Worm (Caenorhabditis elegans) whole organism, dauer: ENCODE results near the gene F55B11.2.
"Not testable (repeated sequence)": the region's sequence is repeated elsewhere in the genome, so short reads cannot be mapped to it uniquely, and the experiment has no call there.

Experiments used
- unc-62 ChIP-seq: sonication (generic microtip); optimal IDR thresholded peaks from 2 replicates; lab custom pipeline; 2017; ENCODE audit warnings: missing biosample characterization, missing genetic modification reagents, missing genetic modification characterization

F55B11.2 gene

ce11 chrIV:14423194-14423593, at the start of gene F55B11.2:
F55B11.2 (minus strand) TSS chrIV:14423294.
- TF ChIP-seq unc-62 (GFP tag; lab: Kevin White, UChicago): no peak

- TF ChIP-seq unc-62 (GFP tag; lab: Kevin White, UChicago): no peak
These were observed 45.9 kb upstream of the F55B11.2 start for ce11 chrIV:14469013-14469412.

ce11 chrIV:14466837-14467236, 43.7 kb upstream of the F55B11.2 start:
- TF ChIP-seq unc-62 (GFP tag; lab: Kevin White, UChicago): no peak

ce11 chrIV:14466048-14466447, 43.0 kb upstream of the F55B11.2 start:
- no peak for TF ChIP-seq unc-62 (GFP tag; lab: Kevin White, UChicago)

ce11 chrIV:14464065-14464567, 41.0 kb upstream of the F55B11.2 start, which contains the start of gene dld-1:
dld-1 (plus strand) TSS chrIV:14464517.
- no peak for TF ChIP-seq unc-62 (GFP tag; lab: Kevin White, UChicago)

- no peak for TF ChIP-seq unc-62 (GFP tag; lab: Kevin White, UChicago)
These were observed 33.6 kb upstream of the F55B11.2 start, which contains the start of gene nspg-9 for ce11 chrIV:14456667-14457066. nspg-9 (plus strand) TSS chrIV:14456900.

- no peak for TF ChIP-seq unc-62 (GFP tag; lab: Kevin White, UChicago)
These were observed 22.2 kb upstream of the F55B11.2 start for ce11 chrIV:14445191-14445795.

ce11 chrIV:14444077-14444476, 21.0 kb upstream of the F55B11.2 start, which contains the start of gene tra-3:
tra-3 (minus strand) TSS chrIV:14444183.
- TF ChIP-seq unc-62 (GFP tag; lab: Kevin White, UChicago): no peak

ce11 chrIV:14437391-14437790, 14.3 kb upstream of the F55B11.2 start:
- TF ChIP-seq unc-62 (GFP tag; lab: Kevin White, UChicago): no peak

- TF ChIP-seq unc-62 (GFP tag; lab: Kevin White, UChicago): no peak
These were observed 12.8 kb upstream of the F55B11.2 start for ce11 chrIV:14435902-14436301.

- TF ChIP-seq unc-62 (GFP tag; lab: Kevin White, UChicago): no peak
These were observed 7.8 kb upstream of the F55B11.2 start, which contains the start of gene F55B11.4 for ce11 chrIV:14430853-14431252. F55B11.4 (minus strand) TSS chrIV:14430920.

ce11 chrIV:14427395-14427794, 4.3 kb upstream of the F55B11.2 start, which contains the start of gene F55B11.5:
F55B11.5 (plus strand) TSS chrIV:14427695.
- TF ChIP-seq unc-62 (GFP tag; lab: Kevin White, UChicago): not testable (repeated sequence)

- no peak for TF ChIP-seq unc-62 (GFP tag; lab: Kevin White, UChicago)
These were observed 1.3 kb upstream of the F55B11.2 start, which contains the start of gene F55B11.3 for ce11 chrIV:14424396-14424795. F55B11.3 (plus strand) TSS chrIV:14424696.

- TF ChIP-seq unc-62 (GFP tag; lab: Kevin White, UChicago): no peak
These were observed 1.2 kb downstream of the F55B11.2 start, which contains the start of gene F55B11.7 for ce11 chrIV:14421938-14422337. F55B11.7 (minus strand) TSS chrIV:14422038.

ce11 chrIV:14417128-14417527, 6.0 kb downstream of the F55B11.2 start, which contains the start of gene F55B11.6:
F55B11.6 (minus strand) TSS chrIV:14417228.
- TF ChIP-seq unc-62 (GFP tag; lab: Kevin White, UChicago): no peak

ce11 chrIV:14414200-14414599, 8.9 kb downstream of the F55B11.2 start:
- no peak for TF ChIP-seq unc-62 (GFP tag; lab: Kevin White, UChicago)

- no peak for TF ChIP-seq unc-62 (GFP tag; lab: Kevin White, UChicago)
These were observed 9.7 kb downstream of the F55B11.2 start for ce11 chrIV:14413386-14413785.
